Worm (Caenorhabditis elegans) whole organism, L4 larva: ENCODE measurements around the gene W05H9.4.

Experiments used
- D1046.2 ChIP-seq: fragments of 200-800 bp; sonication (Bioruptor generic); IDR thresholded peaks from 2 replicates; pipeline ENCODE4 v1.3.6; 2022; ENCODE audit warnings: missing genetic modification characterization, missing compliant biosample characterization
- F44E2.7 ChIP-seq: fragments of 200-800 bp; sonication (Bioruptor generic); IDR thresholded peaks from 2 replicates; pipeline ENCODE4 v2.1.2; 2022; ENCODE audit warnings: missing genetic modification characterization, missing compliant biosample characterization
- Y48G9A.11 ChIP-seq: fragments of 200-800 bp; sonication (Bioruptor generic); IDR thresholded peaks from 2 replicates; pipeline ENCODE4 v1.3.6; 2022; ENCODE audit warnings: missing genetic modification reagents, missing genetic modification characterization, missing compliant biosample characterization
- Y5F2A.4 ChIP-seq: fragments of 200-800 bp; sonication (Bioruptor generic); optimal IDR thresholded peaks from 2 replicates; lab custom pipeline; 2018; ENCODE audit warnings: mild to moderate bottlenecking, missing genetic modification characterization, missing compliant biosample characterization
- Y75B8A.6 ChIP-seq: fragments of 200-800 bp; sonication (Bioruptor generic); IDR thresholded peaks from 2 replicates; pipeline ENCODE4 v1.3.6; 2022; ENCODE audit warnings: missing genetic modification reagents, missing genetic modification characterization, missing compliant biosample characterization
- aha-1 ChIP-seq: fragments of 150-350 bp; peaks from one replicate; lab custom pipeline; 2014; ENCODE audit warnings: missing biosample characterization, missing genetic modification characterization
- ama-1 ChIP-seq: fragments of 150-350 bp; optimal IDR thresholded peaks from 2 replicates; lab custom pipeline; 2014; ENCODE audit warnings: inconsistent platforms, mixed read lengths
- ceh-20 ChIP-seq: fragments of 200-800 bp; sonication (Bioruptor generic); IDR thresholded peaks from 2 replicates; pipeline ENCODE4 v1.3.6; 2022; ENCODE audit warnings: missing genetic modification reagents, missing genetic modification characterization, missing compliant biosample characterization
- ceh-62 ChIP-seq: sonication (generic microtip); optimal IDR thresholded peaks from 2 replicates; lab custom pipeline; 2017; ENCODE audit warnings: missing biosample characterization, missing genetic modification characterization
- ces-1 ChIP-seq: fragments of 150-350 bp; sonication (generic microtip); optimal IDR thresholded peaks from 4 replicates; lab custom pipeline; 2014; ENCODE audit warnings: missing biosample characterization, missing genetic modification reagents, missing genetic modification characterization
- daf-16 ChIP-seq, 3 experiments: sonication (generic microtip); optimal IDR thresholded peaks; 2 replicates each; lab custom pipeline; 2016 to 2017; ENCODE audit warnings: missing genetic modification characterization in 3 of 3, missing genetic modification reagents in 3 of 3, mild to moderate bottlenecking in 2 of 3, missing compliant biosample characterization in 2 of 3, missing biosample characterization in 1 of 3, moderate library complexity in 1 of 3
- daf-19 ChIP-seq: fragments of 200-800 bp; sonication (Bioruptor generic); conservative IDR thresholded peaks from 2 replicates; pipeline ENCODE4 v1.3.6; 2022; ENCODE audit warnings: missing genetic modification characterization, missing compliant biosample characterization
- dmd-6 ChIP-seq: fragments of 200-800 bp; sonication (Bioruptor generic); IDR thresholded peaks from 2 replicates; pipeline ENCODE4 v1.3.6; 2022; ENCODE audit warnings: missing genetic modification reagents, missing genetic modification characterization, missing compliant biosample characterization
- dpl-1 ChIP-seq: fragments of 150-350 bp; optimal IDR thresholded peaks from 2 replicates; lab custom pipeline; 2014; ENCODE audit warnings: missing biosample characterization, missing genetic modification reagents, missing genetic modification characterization
- dve-1 ChIP-seq: sonication (generic microtip); optimal IDR thresholded peaks from 2 replicates; lab custom pipeline; 2017; ENCODE audit warnings: antibody characterized with exemption, mild to moderate bottlenecking, missing genetic modification characterization, missing compliant biosample characterization; ENCODE audit not compliant: insufficient read depth
- fkh-10 ChIP-seq: fragments of 150-350 bp; optimal IDR thresholded peaks from 2 replicates; lab custom pipeline; 2014; ENCODE audit warnings: missing biosample characterization, missing genetic modification reagents, missing genetic modification characterization
- fos-1 ChIP-seq: fragments of 150-350 bp; optimal IDR thresholded peaks from 2 replicates; lab custom pipeline; 2014; ENCODE audit warnings: missing biosample characterization, missing genetic modification characterization
- gei-8 ChIP-seq: fragments of 200-800 bp; sonication (Bioruptor generic); optimal IDR thresholded peaks from 2 replicates; lab custom pipeline; 2018; ENCODE audit warnings: mild to moderate bottlenecking, missing genetic modification characterization, missing compliant biosample characterization
- hlh-11 ChIP-seq: fragments of 200-800 bp; sonication (Bioruptor generic); optimal IDR thresholded peaks from 2 replicates; lab custom pipeline; 2018; ENCODE audit warnings: mild to moderate bottlenecking, missing genetic modification characterization, missing compliant biosample characterization
- hmg-1.1 ChIP-seq: fragments of 200-800 bp; sonication (Bioruptor generic); IDR thresholded peaks from 2 replicates; pipeline ENCODE4 v1.3.6; 2022; ENCODE audit warnings: missing genetic modification reagents, missing genetic modification characterization, missing compliant biosample characterization
- lin-13 ChIP-seq: fragments of 150-350 bp; optimal IDR thresholded peaks from 2 replicates; lab custom pipeline; 2014; ENCODE audit warnings: missing biosample characterization, missing genetic modification reagents, missing genetic modification characterization
- lin-38 ChIP-seq: fragments of 200-800 bp; sonication (Bioruptor generic); IDR thresholded peaks from 2 replicates; pipeline ENCODE4 v1.3.6; 2022; ENCODE audit warnings: missing genetic modification reagents, missing genetic modification characterization, missing compliant biosample characterization
- lsy-2 ChIP-seq, 2 experiments: fragments of 150-350 bp in 1 of 2; sonication (generic microtip) in 1 of 2; optimal IDR thresholded peaks; 2 replicates each; lab custom pipeline; 2014 to 2017; ENCODE audit warnings: missing biosample characterization in 2 of 2, missing genetic modification characterization in 2 of 2
- mxl-2 ChIP-seq: fragments of 200-800 bp; sonication (Bioruptor generic); conservative IDR thresholded peaks from 2 replicates; pipeline ENCODE4 v1.3.6; 2022; ENCODE audit warnings: missing genetic modification reagents, missing genetic modification characterization, missing compliant biosample characterization
- nhr-102 ChIP-seq: sonication (generic microtip); optimal IDR thresholded peaks from 2 replicates; lab custom pipeline; 2016; ENCODE audit warnings: mild to moderate bottlenecking, missing genetic modification characterization, moderate library complexity, missing compliant biosample characterization
- nhr-11 ChIP-seq: fragments of 150-350 bp; optimal IDR thresholded peaks from 2 replicates; lab custom pipeline; 2014; ENCODE audit warnings: missing biosample characterization, missing genetic modification characterization
- nhr-237 ChIP-seq: sonication (generic microtip); optimal IDR thresholded peaks from 2 replicates; lab custom pipeline; 2017; ENCODE audit warnings: missing biosample characterization, missing genetic modification characterization
- nhr-28 ChIP-seq: fragments of 150-350 bp; optimal IDR thresholded peaks from 2 replicates; lab custom pipeline; 2014; ENCODE audit warnings: missing biosample characterization, missing genetic modification characterization
- nhr-6 ChIP-seq: fragments of 150-350 bp; optimal IDR thresholded peaks from 2 replicates; lab custom pipeline; 2014; ENCODE audit warnings: missing biosample characterization, missing genetic modification characterization
- nhr-76 ChIP-seq: fragments of 150-350 bp; optimal IDR thresholded peaks from 2 replicates; lab custom pipeline; 2014; ENCODE audit warnings: missing biosample characterization, missing genetic modification characterization
- pqm-1 ChIP-seq: sonication (generic microtip); optimal IDR thresholded peaks from 2 replicates; lab custom pipeline; 2017; ENCODE audit warnings: missing biosample characterization, missing genetic modification characterization
- skn-1 ChIP-seq: fragments of 150-350 bp; optimal IDR thresholded peaks from 2 replicates; lab custom pipeline; 2014; ENCODE audit warnings: missing biosample characterization, missing genetic modification characterization
- snpc-1.2 ChIP-seq: fragments of 200-800 bp; sonication (Bioruptor generic); IDR thresholded peaks from 2 replicates; pipeline ENCODE4 v1.3.6; 2022; ENCODE audit warnings: missing genetic modification reagents, missing genetic modification characterization, missing compliant biosample characterization
- spr-1 ChIP-seq: sonication (generic microtip); optimal IDR thresholded peaks from 2 replicates; lab custom pipeline; 2016; ENCODE audit warnings: mild to moderate bottlenecking, missing genetic modification characterization, missing compliant biosample characterization
- tra-1 ChIP-seq: fragments of 200-800 bp; sonication (Bioruptor generic); IDR thresholded peaks from 2 replicates; pipeline ENCODE4 v1.3.6; 2022; ENCODE audit warnings: missing genetic modification reagents, missing genetic modification characterization, missing compliant biosample characterization
- unc-62 ChIP-seq, 3 experiments: fragments of 150-350 bp in 1 of 3; sonication (generic microtip); optimal IDR thresholded peaks in 2 of 3; peaks in 1 of 3; 1 replicate in 1 of 3; 2 replicates in 2 of 3; lab custom pipeline; 2014 to 2017; ENCODE audit warnings: missing biosample characterization in 3 of 3, missing genetic modification characterization in 3 of 3, missing genetic modification reagents in 3 of 3, missing genotype in 1 of 3
- zag-1 ChIP-seq: fragments of 150-350 bp; optimal IDR thresholded peaks from 2 replicates; lab custom pipeline; 2014; ENCODE audit warnings: missing biosample characterization, missing genetic modification characterization
- zip-11 ChIP-seq: fragments of 200-800 bp; sonication (Bioruptor generic); IDR thresholded peaks from 2 replicates; pipeline ENCODE4 v1.3.6; 2022; ENCODE audit warnings: missing genetic modification characterization, missing compliant biosample characterization

W05H9.4 gene

DNA sequence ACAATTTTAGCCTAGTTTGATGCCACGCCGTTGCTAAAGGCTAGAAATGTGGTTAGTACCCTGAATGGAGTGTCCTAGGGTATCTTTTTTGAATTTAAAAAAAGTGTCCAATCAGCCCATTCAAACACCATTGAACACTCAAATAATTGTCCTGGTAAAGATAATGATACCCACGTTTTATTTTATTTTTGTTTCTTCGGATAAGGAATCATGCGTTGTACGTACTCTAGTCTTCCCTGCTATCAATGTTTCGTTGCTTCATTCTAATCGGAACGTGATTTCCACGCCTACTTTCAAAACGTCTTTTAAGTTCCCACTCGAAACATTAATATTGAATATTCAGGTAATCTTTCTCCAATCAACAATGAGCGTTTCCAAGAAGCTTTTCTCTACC, 22.8 kb upstream of the W05H9.4 start, which contains the start of gene got-2.2 (continued):
- TF ChIP-seq hlh-11 (tag; lab: Kevin White, UChicago) (peak; percentile 13), lin-38 (GFP tag; lab: Robert Waterston, UW) (no peak)

DNA sequence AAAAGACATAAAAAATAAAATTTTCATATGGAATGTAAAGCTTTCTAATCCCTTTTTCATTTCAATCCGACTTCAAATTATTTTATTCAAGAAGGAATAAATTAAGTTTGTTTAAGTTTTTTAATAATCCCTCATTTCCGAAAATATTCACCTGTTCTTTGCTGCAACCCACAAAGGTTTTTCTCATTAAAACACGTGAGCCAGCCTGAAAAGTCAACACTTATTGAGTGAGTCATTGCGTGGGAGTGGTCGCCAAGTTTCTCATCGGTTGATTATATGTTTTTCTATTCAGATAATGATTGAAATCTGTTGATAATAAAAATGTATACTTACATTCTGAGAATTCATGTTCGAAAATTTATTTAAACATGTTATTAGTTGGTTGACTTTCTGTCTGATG, 17.9 kb upstream of the W05H9.4 start:
- no peak for TF ChIP-seq hlh-11 (tag; lab: Kevin White, UChicago)
- no peak for TF ChIP-seq fos-1
- TF ChIP-seq nhr-6 (tag; lab: Kevin White, UChicago), result peak; percentile 13
- no peak for TF ChIP-seq Y5F2A.4 (GFP tag; lab: Kevin White, UChicago)
- no peak for TF ChIP-seq skn-1 (tag; lab: Kevin White, UChicago)
- TF ChIP-seq ama-1 (lab: Kevin White, UChicago), result no peak
- peak; percentile 73 for TF ChIP-seq aha-1 (tag; lab: Kevin White, UChicago)
- peak in 1 of 2 experiments; percentile 12 for TF ChIP-seq lsy-2 (tag; optimal IDR thresholded peaks at IDR 0.05; lab: Kevin White, UChicago)
- no peak for TF ChIP-seq spr-1 (tag; lab: Kevin White, UChicago)
- TF ChIP-seq nhr-102, result no peak
- no peak for TF ChIP-seq pqm-1 (tag; lab: Kevin White, UChicago)
- TF ChIP-seq dve-1 (tag; lab: Kevin White, UChicago), result peak; percentile 41
- TF ChIP-seq daf-16 (GFP tag; optimal IDR thresholded peaks at IDR 0.05; lab: Kevin White, UChicago), result no peak
- peak; percentile 2 for TF ChIP-seq daf-16 (tag; optimal IDR thresholded peaks at IDR 0.05; lab: Kevin White, UChicago)
- TF ChIP-seq nhr-76 (tag; lab: Kevin White, UChicago), result no peak
- TF ChIP-seq zip-11, result no peak
- TF ChIP-seq mxl-2 (GFP tag; lab: Robert Waterston, UW), result no peak
- TF ChIP-seq daf-19 (GFP tag; lab: Robert Waterston, UW), result no peak
- TF ChIP-seq, all 104 proteins: peak for 5

DNA sequence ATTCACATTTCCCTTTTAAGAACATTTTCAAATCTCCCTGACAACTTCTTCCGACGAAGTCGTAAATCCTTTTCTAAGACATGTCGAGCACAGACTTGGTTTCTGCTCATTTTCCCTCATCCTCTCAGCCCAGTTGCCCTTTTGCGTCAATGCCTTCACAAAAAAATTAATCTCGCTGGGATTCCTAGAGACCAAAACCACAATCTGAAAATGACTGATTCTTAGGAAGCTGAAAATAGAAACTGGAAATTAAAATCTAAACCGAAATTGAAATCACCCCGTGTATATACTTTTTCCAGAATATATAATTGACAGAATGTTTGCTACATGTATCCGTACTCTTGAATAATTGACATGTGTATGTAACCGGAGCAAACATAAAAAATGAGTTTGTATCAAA, 16.4 kb upstream of the W05H9.4 start:
- TF ChIP-seq snpc-1.2 (GFP tag; lab: Robert Waterston, UW), result no peak
- TF ChIP-seq tra-1 (GFP tag; lab: Robert Waterston, UW), result no peak
- no peak for TF ChIP-seq skn-1 (tag; lab: Kevin White, UChicago)
- no peak for TF ChIP-seq gei-8
- TF ChIP-seq D1046.2 (GFP tag; lab: Robert Waterston, UW), result no peak
- TF ChIP-seq zag-1, result no peak
- no peak for TF ChIP-seq nhr-76 (tag; lab: Kevin White, UChicago)

DNA sequence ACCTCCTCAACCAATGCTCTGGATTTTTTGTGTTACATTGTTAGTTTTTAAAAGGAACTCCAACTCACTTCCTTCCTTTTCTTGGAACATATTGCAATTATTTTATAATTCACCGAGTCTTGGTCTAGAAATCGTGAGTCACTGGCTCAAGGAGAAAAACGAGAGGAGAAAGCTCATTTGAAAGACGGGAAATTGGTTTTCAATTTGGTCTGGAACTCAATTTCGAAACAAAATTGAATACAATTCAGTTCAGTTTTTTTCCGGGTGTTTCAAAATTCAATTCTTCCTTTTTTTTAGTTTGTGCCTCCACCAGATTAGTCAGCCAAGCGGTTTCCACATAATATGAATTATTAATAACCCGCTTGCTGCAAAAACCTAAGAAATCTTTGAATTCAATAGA, 15.6 kb upstream of the W05H9.4 start:
- TF ChIP-seq aha-1 (tag; lab: Kevin White, UChicago) (peak; percentile 62), Y48G9A.11 (GFP tag; lab: Robert Waterston, UW) (no peak), ceh-20 (no peak), zag-1 (no peak), unc-62 (GFP tag; optimal IDR thresholded peaks at IDR 0.05 in 1 of 2; lab: Kevin White, UChicago) (peak in 1 of 2 experiments; percentile 12), unc-62 (tag; optimal IDR thresholded peaks at IDR 0.05; lab: Kevin White, UChicago) (no peak), Y75B8A.6 (GFP tag; lab: Robert Waterston, UW) (no peak), F44E2.7 (GFP tag; lab: Robert Waterston, UW) (no peak), ces-1 (peak; percentile 77), lsy-2 (tag; optimal IDR thresholded peaks at IDR 0.05; lab: Kevin White, UChicago) (peak in 1 of 2 experiments; percentile 20), hmg-1.1 (GFP tag; lab: Robert Waterston, UW) (no peak)

DNA sequence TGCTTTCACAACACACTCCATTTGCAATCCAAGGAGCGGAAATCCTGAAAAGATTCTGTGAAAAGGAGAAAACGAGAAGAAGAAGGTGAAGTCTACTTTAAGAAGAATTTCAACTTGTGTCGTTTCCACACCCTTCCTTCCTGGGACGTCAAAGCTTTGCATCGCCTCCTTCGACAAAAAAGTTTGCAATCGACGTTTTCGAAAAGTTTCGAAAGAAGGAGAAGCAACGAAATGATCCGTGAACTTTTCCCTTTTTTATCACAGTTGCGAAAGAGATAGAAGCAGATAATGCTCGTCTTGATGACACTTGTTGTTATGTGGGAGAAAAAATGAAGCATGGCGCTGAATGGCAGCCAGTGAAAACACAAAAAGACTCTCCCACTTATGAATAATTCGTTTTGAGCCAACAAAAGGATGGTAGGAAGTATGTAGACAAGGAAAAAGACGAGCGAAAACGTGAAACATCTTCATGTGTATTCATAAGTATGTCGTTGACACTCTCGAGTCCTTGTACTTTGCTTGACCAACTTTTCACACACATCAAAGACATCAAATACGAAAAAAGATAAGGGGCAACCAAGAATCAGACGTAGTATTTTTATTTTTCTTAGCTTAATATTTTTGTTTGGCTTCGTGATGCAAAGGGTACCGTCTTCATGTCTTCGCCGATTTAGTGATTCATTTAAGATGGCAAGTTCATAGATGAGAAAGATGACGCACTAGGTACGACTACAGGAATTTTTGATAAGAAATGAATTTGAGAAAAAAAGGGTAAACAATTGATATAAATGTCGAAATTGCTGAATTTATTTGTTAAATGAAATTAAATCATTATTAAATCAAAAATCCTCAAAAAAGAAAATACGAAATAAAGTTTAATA, 14.4 kb upstream of the W05H9.4 start:
- TF ChIP-seq daf-16 (GFP tag; optimal IDR thresholded peaks at IDR 0.05; lab: Kevin White, UChicago) (no peak), daf-16 (tag; optimal IDR thresholded peaks at IDR 0.05; lab: Kevin White, UChicago) (peak; percentile 58), nhr-28 (tag; lab: Kevin White, UChicago) (peak; percentile 66), nhr-11 (tag; lab: Kevin White, UChicago) (no peak), dmd-6 (peak; percentile 52), nhr-237 (tag; lab: Kevin White, UChicago) (no peak), ceh-62 (tag; lab: Kevin White, UChicago) (no peak), dve-1 (tag; lab: Kevin White, UChicago) (peak; percentile 17), ces-1 (peak; percentile 12), dpl-1 (GFP tag; lab: Kevin White, UChicago) (peak; percentile 3), fkh-10 (GFP tag; lab: Kevin White, UChicago) (peak; percentile 10), lin-13 (GFP tag; lab: Kevin White, UChicago) (no peak)
- TF ChIP-seq, all 104 proteins: peak for 7
